Worm (Caenorhabditis elegans) whole organism, L4/young adult: ENCODE data around the gene F43B10.1.

Source experiments
- W03F9.2 ChIP-seq: fragments of 150-350 bp; optimal IDR thresholded peaks from 2 replicates; lab custom pipeline; 2014; ENCODE audit warnings: missing biosample characterization, missing genetic modification characterization
- dao-5 ChIP-seq: sonication (generic microtip); optimal IDR thresholded peaks from 2 replicates; lab custom pipeline; 2016; ENCODE audit warnings: missing genotype, missing genetic modification characterization, moderate library complexity, missing compliant biosample characterization
- him-1 ChIP-seq: sonication (generic microtip); optimal IDR thresholded peaks from 2 replicates; lab custom pipeline; 2016; ENCODE audit warnings: missing genotype, missing genetic modification reagents, missing genetic modification characterization, missing compliant biosample characterization

- TF ChIP-seq him-1 = peak; percentile 87
- TF ChIP-seq dao-5 (tag; lab: Kevin White, UChicago) = peak; percentile 55
- TF ChIP-seq W03F9.2 (tag; lab: Kevin White, UChicago) = peak; percentile 26
Observed at ce11 chrX:16634708-16635107, 27.9 kb downstream of the F43B10.1 start.
